Fruit fly (Drosophila melanogaster) Kc167 (cell line): Measurements from ENCODE around the gene noi.

Experiments used
- Myc ChIP-seq: fragments of >200 bp; optimal IDR thresholded peaks from 2 replicates; lab custom pipeline; 2017; ENCODE audit warnings: missing external identifiers
- h ChIP-seq: fragments of >200 bp; optimal IDR thresholded peaks from 3 replicates; lab custom pipeline; 2018; ENCODE audit warnings: missing external identifiers
- insv ChIP-seq: fragments of >200 bp; optimal IDR thresholded peaks from 3 replicates; lab custom pipeline; 2018; ENCODE audit warnings: missing external identifiers
- psq ChIP-seq: fragments of >200 bp; optimal IDR thresholded peaks from 2 replicates; lab custom pipeline; 2017; ENCODE audit warnings: missing external identifiers
- ttk ChIP-seq: sonication (Bioruptor generic); optimal IDR thresholded peaks from 2 replicates; lab custom pipeline; 2017; ENCODE audit warnings: missing external identifiers

DNA sequence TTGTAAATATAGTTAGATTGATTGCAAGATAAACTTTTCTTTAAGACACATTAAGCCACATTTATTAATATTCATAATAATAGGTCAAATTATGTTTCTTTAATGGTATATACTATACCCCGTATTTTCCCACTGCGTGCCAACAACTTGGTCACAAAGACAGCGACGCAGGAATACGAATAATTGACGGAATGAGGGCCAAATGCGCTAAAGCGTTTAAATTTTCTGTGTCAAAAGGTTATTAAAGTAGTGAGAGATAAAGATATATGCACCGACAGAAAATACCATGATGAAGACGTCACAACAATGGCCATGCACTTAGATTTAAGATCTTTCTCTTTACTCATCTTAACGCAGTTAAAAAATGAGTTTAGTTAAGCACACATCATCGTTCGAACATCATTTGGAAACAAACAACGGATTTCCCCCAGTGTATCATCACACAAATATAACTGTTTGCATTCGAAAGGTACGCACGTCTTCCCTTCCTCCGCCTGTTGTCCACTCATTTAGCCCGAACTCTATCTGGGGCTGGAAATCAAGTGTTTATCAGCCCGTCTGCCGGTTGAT, 29.2 kb upstream of the noi start:
- no peak for TF ChIP-seq h (lab: Kevin White, UChicago)
- TF ChIP-seq ttk (lab: Kevin White, UChicago) = no peak
- no peak for TF ChIP-seq insv
- no peak for TF ChIP-seq psq
- no peak for TF ChIP-seq Myc (lab: Kevin White, UChicago)
